Worm (Caenorhabditis elegans) whole organism, midembryonic: ENCODE measurements around the gene fbxb-63.
"Not testable (repeated sequence)": the region's sequence is repeated elsewhere in the genome, so short reads cannot be mapped to it uniquely, and the experiment has no call there.

ENCODE experiments used
- T22C8.4 ChIP-seq: fragments of 200-800 bp; sonication (Bioruptor generic); IDR thresholded peaks from 2 replicates; pipeline ENCODE4 v1.3.6; 2022; ENCODE audit warnings: missing genetic modification characterization, missing compliant biosample characterization
- cog-1 ChIP-seq: sonication (generic microtip); optimal IDR thresholded peaks from 2 replicates; lab custom pipeline; 2016; ENCODE audit warnings: missing genetic modification characterization, missing compliant biosample characterization
- flt-1 ChIP-seq: fragments of 200-800 bp; sonication (Bioruptor generic); IDR thresholded peaks from 2 replicates; pipeline ENCODE4 v1.3.6; 2022; ENCODE audit warnings: missing genetic modification characterization, missing compliant biosample characterization
- klf-2 ChIP-seq: fragments of 200-800 bp; sonication (Bioruptor generic); conservative IDR thresholded peaks from 2 replicates; pipeline ENCODE4 v1.3.6; 2022; ENCODE audit warnings: missing genetic modification reagents, missing genetic modification characterization, missing compliant biosample characterization
- med-1 ChIP-seq: sonication (generic microtip); optimal IDR thresholded peaks from 2 replicates; lab custom pipeline; 2017; ENCODE audit warnings: missing genetic modification characterization, mild to moderate bottlenecking, missing compliant biosample characterization, antibody characterized with exemption, missing genetic modification reagents; ENCODE audit not compliant: insufficient read depth
- ref-1 ChIP-seq: fragments of 200-800 bp; sonication (Bioruptor generic); conservative IDR thresholded peaks from 2 replicates; pipeline ENCODE4 v1.3.6; 2022; ENCODE audit warnings: missing genetic modification reagents, missing genetic modification characterization, missing compliant biosample characterization
- tab-1 ChIP-seq: fragments of 200-800 bp; sonication (Bioruptor generic); IDR thresholded peaks from 2 replicates; pipeline ENCODE4 v1.3.6; 2022; ENCODE audit warnings: missing genetic modification characterization, missing compliant biosample characterization
- ztf-23 ChIP-seq: fragments of 200-800 bp; sonication (Bioruptor generic); IDR thresholded peaks from 2 replicates; pipeline ENCODE4 v1.3.6; 2022; ENCODE audit warnings: missing genetic modification reagents, missing genetic modification characterization, missing compliant biosample characterization
- ztf-29 ChIP-seq: fragments of 200-800 bp; sonication (Bioruptor generic); IDR thresholded peaks from 2 replicates; pipeline ENCODE4 v1.3.6; 2022; ENCODE audit warnings: missing genetic modification reagents, missing genetic modification characterization, missing compliant biosample characterization

Gene fbxb-63

DNA sequence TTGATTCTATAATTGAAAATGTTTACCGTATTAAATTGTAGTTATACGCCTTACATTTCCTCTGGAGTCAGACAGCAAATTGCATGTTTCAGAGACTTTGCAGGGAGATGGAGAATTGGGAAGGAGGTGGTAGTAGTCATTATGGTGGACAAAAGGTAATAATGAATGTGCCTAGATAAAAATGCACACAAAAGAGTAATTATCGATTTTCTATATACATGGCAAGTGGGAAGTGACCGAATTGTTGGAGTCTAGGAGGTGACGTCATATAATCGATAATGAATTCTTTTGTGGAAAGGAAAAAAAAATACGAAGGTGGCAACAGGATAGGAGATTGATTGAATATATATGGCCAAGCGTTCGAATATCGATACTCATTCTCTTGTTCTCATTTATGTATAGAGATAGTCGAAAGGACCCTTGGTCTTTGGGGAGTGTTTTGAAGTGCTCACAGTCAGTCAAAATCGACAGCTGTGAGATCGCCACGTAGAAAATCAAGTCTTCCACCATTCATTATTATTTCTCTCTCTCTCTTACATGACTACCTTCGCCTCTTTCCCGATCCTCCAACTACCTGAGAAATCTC is at the start of gene fbxb-63, which contains the start of gene fbxb-61:
Gene fbxb-63, minus strand, starts transcription at position 142 of the 586 bp plus-strand sequence.
Gene fbxb-61, plus strand, starts transcription at position 536 of the 586 bp plus-strand sequence.
- TF ChIP-seq ztf-29 (GFP tag; lab: Robert Waterston, UW) (no peak), T22C8.4 (GFP tag; lab: Robert Waterston, UW) (peak; percentile 63; the same call in 1 of the 2 replicates)

DNA sequence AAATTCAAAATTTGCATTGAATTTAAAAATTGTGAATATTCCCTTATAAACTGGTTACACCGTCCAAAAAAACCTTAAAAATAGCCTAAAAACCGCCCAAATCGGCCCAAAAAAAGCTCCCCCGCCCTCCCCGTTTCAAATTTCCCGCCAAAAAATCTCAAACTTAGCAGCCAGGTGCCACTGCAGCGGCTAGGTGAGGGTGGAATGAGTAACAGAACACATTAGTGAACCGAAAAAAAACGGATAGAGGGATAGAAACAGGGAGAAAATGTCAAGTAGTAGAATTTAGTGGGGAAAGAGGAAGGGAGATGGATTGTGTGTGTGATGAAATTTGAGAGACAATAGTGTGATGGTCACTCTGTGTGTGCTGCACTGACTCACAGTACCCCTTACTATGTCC is 48.4 kb upstream of the fbxb-63 start:
- TF ChIP-seq T22C8.4 (GFP tag; lab: Robert Waterston, UW) (no peak), cog-1 (tag; lab: Kevin White, UChicago) (no peak), med-1 (no peak), ref-1 (GFP tag; lab: Robert Waterston, UW) (no peak), flt-1 (GFP tag; lab: Robert Waterston, UW) (no peak), ztf-23 (no peak), tab-1 (no peak), ztf-29 (GFP tag; lab: Robert Waterston, UW) (no peak), klf-2 (GFP tag; lab: Robert Waterston, UW) (no peak)

DNA sequence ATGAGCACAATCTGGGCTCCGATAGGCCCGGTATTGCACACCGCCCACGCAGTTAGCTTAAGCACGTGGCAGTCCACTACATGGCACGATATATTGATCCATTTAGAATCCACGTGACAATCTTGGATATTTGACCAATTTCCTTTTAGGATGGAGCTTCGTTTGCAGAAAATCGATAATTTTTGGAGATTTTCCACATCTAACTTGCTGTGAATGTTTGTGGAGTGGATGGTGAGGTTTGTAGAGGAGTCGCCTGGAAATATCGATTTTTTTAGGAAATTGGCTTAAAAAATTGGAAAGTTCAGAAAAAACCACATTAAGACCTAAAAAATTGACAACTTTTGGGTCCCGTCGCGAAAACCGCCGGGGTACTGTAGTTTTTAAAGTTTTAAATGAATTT is 33.8 kb upstream of the fbxb-63 start:
- TF ChIP-seq T22C8.4 (GFP tag; lab: Robert Waterston, UW) (peak; percentile 64), ztf-23 (no peak)

DNA sequence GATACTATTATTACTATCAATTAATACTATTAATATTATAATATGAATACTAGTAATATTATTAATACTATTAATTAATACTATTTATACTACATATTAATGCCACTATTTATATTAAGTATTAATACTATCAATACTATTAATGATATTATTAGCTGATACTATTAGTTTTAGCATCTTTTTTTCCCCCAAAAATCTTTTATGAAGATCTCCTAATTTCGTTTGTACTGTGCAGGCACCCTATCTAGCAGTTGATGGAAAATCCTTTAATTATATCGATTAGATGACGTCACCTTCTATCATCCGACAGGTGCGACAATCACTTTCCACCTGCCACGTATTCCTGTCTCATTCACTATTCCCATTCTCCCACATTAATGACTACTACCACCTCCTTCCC is 25.7 kb upstream of the fbxb-63 start, which contains the start of gene fbxb-65:
Gene fbxb-65, plus strand, starts transcription at position 301 of the 400 bp plus-strand sequence.
- TF ChIP-seq tab-1 = no peak
- no peak for TF ChIP-seq T22C8.4 (GFP tag; lab: Robert Waterston, UW)
- no peak for TF ChIP-seq ztf-29 (GFP tag; lab: Robert Waterston, UW)
- no peak for TF ChIP-seq med-1
- no peak for TF ChIP-seq klf-2 (GFP tag; lab: Robert Waterston, UW)
- no peak for TF ChIP-seq ztf-23

DNA sequence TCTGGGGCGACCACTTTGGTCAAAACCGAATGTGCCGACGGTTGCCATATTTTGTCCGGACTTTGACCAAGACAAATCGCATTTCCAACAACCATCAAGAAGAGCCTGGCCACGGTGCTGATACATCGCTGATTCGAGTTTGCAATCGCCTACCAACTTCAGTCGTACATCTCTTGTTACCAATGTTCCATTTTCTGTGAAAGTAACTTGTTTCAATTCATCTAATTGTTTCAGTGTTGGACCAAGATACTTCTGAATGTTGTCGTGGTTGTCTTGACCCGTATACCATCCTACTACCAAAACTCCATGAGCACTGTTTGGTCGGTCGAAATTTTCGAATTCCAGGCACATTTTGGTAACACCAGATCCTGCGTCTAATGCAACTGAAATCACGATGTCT is 21.9 kb upstream of the fbxb-63 start:
- TF ChIP-seq tab-1 (no peak), klf-2 (GFP tag; lab: Robert Waterston, UW) (no peak), ztf-29 (GFP tag; lab: Robert Waterston, UW) (no peak), ref-1 (GFP tag; lab: Robert Waterston, UW) (no peak), T22C8.4 (GFP tag; lab: Robert Waterston, UW) (no peak), med-1 (no peak), flt-1 (GFP tag; lab: Robert Waterston, UW) (no peak), cog-1 (tag; lab: Kevin White, UChicago) (no peak), ztf-23 (no peak)

DNA sequence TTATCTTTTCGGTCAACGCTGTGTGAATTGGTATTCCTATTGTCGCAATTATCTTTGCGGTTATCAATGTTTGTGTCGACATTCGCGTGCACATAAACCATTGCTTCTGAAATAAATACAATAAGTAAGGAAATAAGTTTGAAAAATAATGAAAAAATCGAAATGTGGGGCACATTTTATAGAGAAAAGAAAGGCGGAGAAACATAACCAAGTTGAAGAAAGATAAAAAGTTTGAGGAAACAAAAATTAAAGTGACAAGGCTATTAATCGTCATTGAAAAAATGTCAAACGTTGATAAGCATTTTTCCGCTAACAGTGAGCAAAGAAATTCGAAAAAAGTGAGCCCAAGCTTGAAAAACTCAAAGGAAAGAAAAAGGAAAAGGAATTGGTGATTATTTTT is 18.9 kb upstream of the fbxb-63 start, which contains the start of gene C43D7.4:
Gene C43D7.4, minus strand, starts transcription at position 101 of the 400 bp plus-strand sequence.
- no peak for TF ChIP-seq ref-1 (GFP tag; lab: Robert Waterston, UW)
- no peak for TF ChIP-seq T22C8.4 (GFP tag; lab: Robert Waterston, UW)
- TF ChIP-seq med-1 = no peak
- no peak for TF ChIP-seq klf-2 (GFP tag; lab: Robert Waterston, UW)
- TF ChIP-seq cog-1 (tag; lab: Kevin White, UChicago) = no peak

DNA sequence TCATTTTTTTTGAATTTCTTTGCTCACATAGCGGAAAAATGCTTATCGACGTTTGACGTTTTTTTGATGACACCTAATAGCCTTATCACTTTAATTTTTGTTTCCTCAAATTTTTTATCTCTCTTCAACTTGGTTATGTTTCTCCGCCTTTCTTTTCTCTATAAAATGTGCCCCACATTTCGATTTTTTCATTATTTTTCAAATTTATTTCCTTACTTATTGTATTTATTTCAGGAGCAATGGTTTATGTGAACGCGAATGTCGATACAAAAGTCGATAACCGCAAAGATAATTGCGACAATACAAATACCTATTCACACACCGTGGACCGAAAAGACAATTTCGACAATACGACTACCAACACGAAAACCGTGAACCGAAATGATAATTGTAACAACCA is 16.9 kb upstream of the fbxb-63 start, which contains the start of gene sdz-6:
Gene sdz-6, plus strand, starts transcription at position 229 of the 400 bp plus-strand sequence.
- TF ChIP-seq flt-1 (GFP tag; lab: Robert Waterston, UW) (no peak), ztf-23 (no peak), klf-2 (GFP tag; lab: Robert Waterston, UW) (no peak), T22C8.4 (GFP tag; lab: Robert Waterston, UW) (no peak), ztf-29 (GFP tag; lab: Robert Waterston, UW) (no peak), ref-1 (GFP tag; lab: Robert Waterston, UW) (no peak), cog-1 (tag; lab: Kevin White, UChicago) (no peak), med-1 (no peak), tab-1 (no peak)

DNA sequence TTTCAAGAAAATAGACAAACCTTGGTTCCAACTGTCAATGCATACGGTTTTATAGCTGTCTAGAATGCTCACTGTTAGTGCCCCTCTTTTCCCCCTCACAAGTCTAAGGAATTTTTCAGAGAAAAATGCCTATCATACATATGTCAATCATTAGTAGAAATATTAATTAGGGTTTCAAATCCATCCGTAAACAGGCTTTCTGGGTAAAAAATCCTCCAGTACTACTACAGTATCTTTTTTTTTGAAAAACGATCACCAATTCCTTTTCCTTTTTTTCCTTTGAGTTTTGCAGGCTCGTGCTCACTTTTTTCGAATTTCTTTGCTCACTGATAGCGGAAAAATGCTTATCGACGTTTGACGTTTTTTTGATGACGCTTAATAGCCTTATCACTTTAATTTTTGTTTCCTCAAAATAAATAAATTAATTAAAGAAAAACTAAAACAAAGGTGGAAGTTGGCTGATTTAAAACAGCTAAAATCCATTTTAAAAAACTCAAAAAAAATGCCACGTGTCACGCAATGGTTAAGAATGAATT is 16.0 kb upstream of the fbxb-63 start, which contains the start of gene C43D7.7:
Gene C43D7.7, minus strand, starts transcription at position 51 of the 536 bp plus-strand sequence.
- TF ChIP-seq tab-1 = no peak
- no peak for TF ChIP-seq ztf-23
- TF ChIP-seq T22C8.4 (GFP tag; lab: Robert Waterston, UW) = no peak
- no peak for TF ChIP-seq ref-1 (GFP tag; lab: Robert Waterston, UW)
- TF ChIP-seq cog-1 (tag; lab: Kevin White, UChicago) = no peak
- no peak for TF ChIP-seq flt-1 (GFP tag; lab: Robert Waterston, UW)
- TF ChIP-seq ztf-29 (GFP tag; lab: Robert Waterston, UW) = no peak
- TF ChIP-seq med-1 = no peak
- TF ChIP-seq klf-2 (GFP tag; lab: Robert Waterston, UW) = no peak

DNA sequence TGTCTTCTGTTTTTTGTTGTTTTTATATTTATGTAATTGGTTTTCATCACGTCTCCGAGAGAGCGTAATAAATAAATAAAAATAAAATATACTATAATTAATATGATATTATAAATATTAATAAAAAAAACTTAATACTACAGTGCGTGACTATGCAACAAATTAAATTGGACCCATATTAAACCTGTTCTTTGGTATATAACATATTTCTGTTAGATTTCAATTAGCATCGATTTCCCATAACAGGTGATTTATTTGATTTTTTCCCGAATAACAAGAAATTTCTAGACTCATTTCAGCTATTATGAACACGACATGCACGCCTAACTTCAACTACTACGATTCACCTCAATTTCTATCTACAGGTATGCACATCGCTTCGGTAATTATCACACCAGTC is 13.5 kb upstream of the fbxb-63 start, which contains the start of gene srh-208:
Gene srh-208, plus strand, starts transcription at position 301 of the 400 bp plus-strand sequence.
- not testable (repeated sequence) for TF ChIP-seq ref-1 (GFP tag; lab: Robert Waterston, UW); ztf-23; med-1

DNA sequence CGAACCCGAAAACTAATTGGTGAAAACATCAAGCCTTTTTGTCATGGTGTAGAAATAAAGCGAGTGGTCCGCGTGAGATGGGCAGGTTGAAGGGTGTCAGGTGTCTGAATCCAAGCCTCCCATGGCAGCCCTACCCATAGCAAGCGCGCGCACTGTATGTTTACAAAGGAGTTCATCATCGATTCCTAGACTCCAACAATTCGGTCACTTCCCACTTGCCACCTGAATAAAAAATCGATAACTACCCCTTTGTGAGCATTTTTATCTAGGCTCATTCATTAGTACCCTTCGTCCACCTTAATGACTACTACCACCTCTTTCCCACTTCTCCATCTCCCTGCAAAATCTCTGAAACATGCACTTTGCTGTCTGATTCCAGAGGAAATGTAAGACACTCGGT is 9.4 kb upstream of the fbxb-63 start, which contains the start of gene fbxb-64:
Gene fbxb-64, plus strand, starts transcription at position 301 of the 400 bp plus-strand sequence.
- TF ChIP-seq ref-1 (GFP tag; lab: Robert Waterston, UW) (no peak), T22C8.4 (GFP tag; lab: Robert Waterston, UW) (0 out of 2 replicates have a peak, but pooled peaks have one; percentile 33)
